Fruit fly (Drosophila melanogaster) whole organism, embryonic: ENCODE results near the gene Girdin.

ENCODE experiments used
- Atf3 ChIP-seq: fragments of 200-800 bp; sonication (Bioruptor generic); optimal IDR thresholded peaks from 3 replicates; lab custom pipeline; 2016; ENCODE audit warnings: missing biosample characterization, missing genetic modification characterization
- Atf6 ChIP-seq: fragments of 200-800 bp; sonication (Bioruptor generic); IDR thresholded peaks from 2 replicates; pipeline ENCODE4 v1.3.6; 2022; ENCODE audit warnings: missing biosample characterization, missing genetic modification characterization
- CG1024 ChIP-seq: fragments of 200-800 bp; sonication (Bioruptor generic); IDR thresholded peaks from 2 replicates; pipeline ENCODE4 v1.3.6; 2022; ENCODE audit warnings: missing biosample characterization, missing genetic modification characterization
- CG10462 ChIP-seq: fragments of 200-800 bp; sonication (Bioruptor generic); optimal IDR thresholded peaks from 2 replicates; lab custom pipeline; 2016; ENCODE audit warnings: missing biosample characterization, missing genetic modification characterization
- CG11085 ChIP-seq: fragments of 200-800 bp; sonication (Bioruptor generic); IDR thresholded peaks from 2 replicates; pipeline ENCODE4 v1.3.6; 2022; ENCODE audit warnings: missing biosample characterization, missing genetic modification characterization
- CG12071 ChIP-seq: fragments of 200-800 bp; sonication (Bioruptor generic); optimal IDR thresholded peaks from 3 replicates; lab custom pipeline; 2018; ENCODE audit warnings: missing biosample characterization, mild to moderate bottlenecking, missing genetic modification characterization
- CG13624 ChIP-seq: fragments of 200-800 bp; sonication (Bioruptor generic); optimal IDR thresholded peaks from 2 replicates; lab custom pipeline; 2016; ENCODE audit warnings: missing biosample characterization, missing genetic modification characterization
- CG13894 ChIP-seq: fragments of 200-800 bp; sonication (Bioruptor generic); optimal IDR thresholded peaks from 3 replicates; lab custom pipeline; 2018; ENCODE audit warnings: missing biosample characterization, mild to moderate bottlenecking, missing genetic modification characterization, moderate library complexity
- CG14441 ChIP-seq: fragments of 200-800 bp; sonication (Bioruptor generic); IDR thresholded peaks from 2 replicates; pipeline ENCODE4 v1.3.6; 2022; ENCODE audit warnings: missing biosample characterization, missing genetic modification characterization
- CG1529 ChIP-seq: fragments of 200-800 bp; sonication (Bioruptor generic); optimal IDR thresholded peaks from 3 replicates; lab custom pipeline; 2018; ENCODE audit warnings: missing biosample characterization, missing genetic modification characterization
- CG1792 ChIP-seq: fragments of 200-800 bp; sonication (Bioruptor generic); optimal IDR thresholded peaks from 2 replicates; lab custom pipeline; 2016; ENCODE audit warnings: missing biosample characterization, missing genetic modification characterization
- CG2199 ChIP-seq: fragments of 200-800 bp; sonication (Bioruptor generic); IDR thresholded peaks from 3 replicates; pipeline ENCODE4 v1.3.6; 2022; ENCODE audit warnings: missing biosample characterization, missing genetic modification characterization
- CG33557 ChIP-seq: fragments of 200-800 bp; sonication (Bioruptor generic); optimal IDR thresholded peaks from 2 replicates; lab custom pipeline; 2019; ENCODE audit warnings: missing biosample characterization, mild to moderate bottlenecking, missing genetic modification characterization, moderate library complexity
- CG6689 ChIP-seq: fragments of 200-800 bp; sonication (Bioruptor generic); IDR thresholded peaks from 2 replicates; pipeline ENCODE4 v1.3.6; 2022; ENCODE audit warnings: missing biosample characterization, missing genetic modification characterization
- CG8944 ChIP-seq: fragments of 200-800 bp; sonication (Bioruptor generic); optimal IDR thresholded peaks from 3 replicates; lab custom pipeline; 2016; ENCODE audit warnings: missing biosample characterization, missing genetic modification characterization
- CG9876 ChIP-seq: fragments of 200-800 bp; sonication (Bioruptor generic); optimal IDR thresholded peaks from 2 replicates; lab custom pipeline; 2016; ENCODE audit warnings: missing biosample characterization, missing genetic modification characterization
- CTCF ChIP-seq: fragments of 200-800 bp; sonication (Bioruptor generic); optimal IDR thresholded peaks from 2 replicates; lab custom pipeline; 2017; ENCODE audit warnings: missing biosample characterization, mild to moderate bottlenecking, missing genetic modification characterization, moderate library complexity
- CoRest ChIP-seq: fragments of 200-800 bp; sonication (Bioruptor generic); optimal IDR thresholded peaks from 3 replicates; lab custom pipeline; 2018; ENCODE audit warnings: missing biosample characterization, mild to moderate bottlenecking, missing genetic modification characterization, moderate library complexity
- Eip74EF ChIP-seq, 2 experiments: fragments of 200-800 bp in 1 of 2; fragments of >200 bp in 1 of 2; sonication (Bioruptor generic) in 1 of 2; optimal IDR thresholded peaks; 2 replicates each; lab custom pipeline; 2017 to 2019; ENCODE audit warnings: missing biosample characterization in 2 of 2, missing genetic modification characterization in 2 of 2, mild to moderate bottlenecking in 1 of 2, moderate library complexity in 1 of 2
- Gsc ChIP-seq: fragments of 200-800 bp; sonication (Bioruptor generic); IDR thresholded peaks from 2 replicates; pipeline ENCODE4 v1.3.6; 2022; ENCODE audit warnings: missing biosample characterization, missing genetic modification characterization
- H2.0 ChIP-seq: fragments of 200-800 bp; sonication (Bioruptor generic); IDR thresholded peaks from 2 replicates; pipeline ENCODE4 v1.3.6; 2022; ENCODE audit warnings: missing biosample characterization, missing genetic modification characterization
- Jarid2 ChIP-seq: fragments of 200-800 bp; sonication (Bioruptor generic); optimal IDR thresholded peaks from 3 replicates; lab custom pipeline; 2017; ENCODE audit warnings: mild to moderate bottlenecking, missing biosample characterization, missing genetic modification reagents, missing genetic modification characterization
- Meics ChIP-seq: fragments of 200-800 bp; sonication (Bioruptor generic); optimal IDR thresholded peaks from 2 replicates; lab custom pipeline; 2017; ENCODE audit warnings: missing biosample characterization, mild to moderate bottlenecking, missing genetic modification characterization
- PHDP ChIP-seq: fragments of 200-800 bp; sonication (Bioruptor generic); optimal IDR thresholded peaks from 3 replicates; lab custom pipeline; 2018; ENCODE audit warnings: missing biosample characterization, mild to moderate bottlenecking, missing genetic modification characterization, moderate library complexity
- Pdp1 ChIP-seq, 2 experiments: fragments of 200-800 bp; sonication (Bioruptor generic); optimal IDR thresholded peaks; 3 replicates each; lab custom pipeline; 2016; ENCODE audit warnings: missing biosample characterization in 2 of 2, missing genetic modification characterization in 2 of 2, mild to moderate bottlenecking in 1 of 2, moderate library complexity in 1 of 2
- Scr ChIP-seq: fragments of 200-800 bp; sonication (Bioruptor generic); IDR thresholded peaks from 2 replicates; pipeline ENCODE4 v1.3.6; 2022; ENCODE audit warnings: missing biosample characterization, missing genetic modification characterization; ENCODE audit not compliant: partially characterized antibody
- Sox102F ChIP-seq: fragments of 200-800 bp; sonication (Bioruptor generic); optimal IDR thresholded peaks from 2 replicates; lab custom pipeline; 2018; ENCODE audit warnings: missing biosample characterization, mild to moderate bottlenecking, missing genetic modification characterization, moderate library complexity
- Xbp1 ChIP-seq: fragments of 200-800 bp; sonication (Bioruptor generic); optimal IDR thresholded peaks from 3 replicates; lab custom pipeline; 2016; ENCODE audit warnings: missing biosample characterization, mild to moderate bottlenecking, missing genetic modification characterization
- abd-A ChIP-seq: fragments of 200-800 bp; sonication (Bioruptor generic); optimal IDR thresholded peaks from 3 replicates; lab custom pipeline; 2019; ENCODE audit warnings: missing biosample characterization, mild to moderate bottlenecking, missing genetic modification characterization, moderate library complexity
- ap ChIP-seq: fragments of 200-800 bp; sonication (Bioruptor generic); IDR thresholded peaks from 2 replicates; pipeline ENCODE4 v1.3.6; 2022; ENCODE audit warnings: missing biosample characterization, missing genetic modification characterization
- bcd ChIP-seq: fragments of 200-800 bp; sonication (Bioruptor generic); optimal IDR thresholded peaks from 2 replicates; lab custom pipeline; 2017; ENCODE audit warnings: missing biosample characterization, mild to moderate bottlenecking, missing genetic modification characterization
- caup ChIP-seq: fragments of 200-800 bp; sonication (Bioruptor generic); optimal IDR thresholded peaks from 3 replicates; lab custom pipeline; 2017; ENCODE audit warnings: missing biosample characterization, mild to moderate bottlenecking, missing genetic modification characterization, moderate library complexity; ENCODE audit not compliant: severe bottlenecking
- da ChIP-seq: fragments of 200-800 bp; sonication (Bioruptor generic); optimal IDR thresholded peaks from 2 replicates; lab custom pipeline; 2016; ENCODE audit warnings: missing biosample characterization, missing genetic modification characterization
- en ChIP-seq: fragments of 200-800 bp; sonication (Bioruptor generic); optimal IDR thresholded peaks from 2 replicates; lab custom pipeline; 2016; ENCODE audit warnings: missing biosample characterization, missing genetic modification characterization
- fd3F ChIP-seq: fragments of 200-800 bp; sonication (Bioruptor generic); optimal IDR thresholded peaks from 2 replicates; lab custom pipeline; 2018; ENCODE audit warnings: missing biosample characterization, mild to moderate bottlenecking, missing genetic modification characterization, moderate library complexity
- ftz-f1 ChIP-seq: fragments of 200-800 bp; sonication (Bioruptor generic); optimal IDR thresholded peaks from 2 replicates; lab custom pipeline; 2016; ENCODE audit warnings: missing biosample characterization, missing genetic modification characterization
- gce ChIP-seq: fragments of 200-800 bp; sonication (Bioruptor generic); IDR thresholded peaks from 3 replicates; pipeline ENCODE4 v1.3.6; 2022; ENCODE audit warnings: missing biosample characterization, missing genetic modification characterization
- inv ChIP-seq: fragments of 200-800 bp; sonication (Bioruptor generic); IDR thresholded peaks from 2 replicates; pipeline ENCODE4 v1.3.6; 2022; ENCODE audit warnings: missing biosample characterization, missing genetic modification characterization; ENCODE audit not compliant: partially characterized antibody
- mld ChIP-seq: fragments of 200-800 bp; sonication (Bioruptor generic); IDR thresholded peaks from 3 replicates; pipeline ENCODE4 v1.3.6; 2022; ENCODE audit warnings: missing biosample characterization, missing genetic modification characterization; ENCODE audit not compliant: partially characterized antibody
- nmo ChIP-seq: fragments of 200-800 bp; sonication (Bioruptor generic); optimal IDR thresholded peaks from 2 replicates; lab custom pipeline; 2018; ENCODE audit warnings: missing biosample characterization, mild to moderate bottlenecking, missing genetic modification characterization, moderate library complexity
- pan ChIP-seq, 4 experiments: fragments of >200 bp in 3 of 4; fragments of 200-800 bp in 1 of 4; sonication (Bioruptor generic) in 1 of 4; optimal IDR thresholded peaks in 3 of 4; IDR thresholded peaks in 1 of 4; 2 replicates each; pipeline versions ENCODE4 v1.3.6 to Lab custom; 2017 to 2022; ENCODE audit warnings: missing biosample characterization in 2 of 4, missing genetic modification characterization in 2 of 4, mixed read lengths in 1 of 4
- prd ChIP-seq, 3 experiments: fragments of >200 bp in 2 of 3; fragments of 200-800 bp in 1 of 3; sonication (Bioruptor generic) in 1 of 3; optimal IDR thresholded peaks in 2 of 3; IDR thresholded peaks in 1 of 3; 2 replicates in 2 of 3; 3 replicates in 1 of 3; pipeline versions ENCODE4 v1.3.6 to Lab custom; 2017 to 2022; ENCODE audit warnings: missing biosample characterization in 1 of 3, missing genetic modification characterization in 1 of 3
- sima ChIP-seq: fragments of 200-800 bp; sonication (Bioruptor generic); optimal IDR thresholded peaks from 2 replicates; lab custom pipeline; 2016; ENCODE audit warnings: missing biosample characterization, missing genetic modification characterization
- slbo ChIP-seq: fragments of 200-800 bp; sonication (Bioruptor generic); IDR thresholded peaks from 2 replicates; pipeline ENCODE4 v1.3.6; 2022; ENCODE audit warnings: missing biosample characterization, missing genetic modification characterization
- slou ChIP-seq: fragments of 200-800 bp; sonication (Bioruptor generic); optimal IDR thresholded peaks from 3 replicates; lab custom pipeline; 2016; ENCODE audit warnings: missing biosample characterization, missing genetic modification characterization
- sob ChIP-seq: fragments of 200-800 bp; sonication (Bioruptor generic); IDR thresholded peaks from 2 replicates; pipeline ENCODE4 v1.3.6; 2022; ENCODE audit warnings: missing biosample characterization, missing genetic modification characterization
- sr ChIP-seq: fragments of 200-800 bp; sonication (Bioruptor generic); IDR thresholded peaks from 3 replicates; pipeline ENCODE4 v1.3.6; 2022; ENCODE audit warnings: missing biosample characterization, missing genetic modification characterization
- twi ChIP-seq: fragments of 200-800 bp; optimal IDR thresholded peaks from 2 replicates; lab custom pipeline; 2019; ENCODE audit warnings: missing biosample characterization, mild to moderate bottlenecking, missing genetic modification characterization, moderate library complexity
- wor ChIP-seq: fragments of 200-800 bp; sonication (Bioruptor generic); IDR thresholded peaks from 2 replicates; pipeline ENCODE4 v1.3.6; 2022; ENCODE audit warnings: missing biosample characterization, missing genetic modification characterization
- yki ChIP-seq: fragments of >200 bp; optimal IDR thresholded peaks from 3 replicates; lab custom pipeline; 2018
- zen ChIP-seq: fragments of 200-800 bp; sonication (Bioruptor generic); optimal IDR thresholded peaks from 3 replicates; lab custom pipeline; 2018; ENCODE audit warnings: missing biosample characterization, mild to moderate bottlenecking, missing genetic modification characterization, moderate library complexity

The Girdin gene

dm6 chr3L:3134064-3134545, 44.6 kb upstream of the Girdin start (continued):
- TF ChIP-seq CG10462 (GFP tag; lab: Kevin White, UChicago) (no peak), da (GFP tag; lab: Kevin White, UChicago) (no peak), CG1792 (no peak), mld (GFP tag; lab: Robert Waterston, UW) (no peak), Sox102F (no peak), CG13624 (GFP tag; lab: Kevin White, UChicago) (no peak), CG1024 (GFP tag; lab: Robert Waterston, UW) (no peak), wor (GFP tag; lab: Robert Waterston, UW) (no peak), en (GFP tag; lab: Kevin White, UChicago) (no peak), Meics (GFP tag; lab: Kevin White, UChicago) (peak; percentile 58), abd-A (tag; lab: Kevin White, UChicago) (no peak), CG14441 (GFP tag; lab: Robert Waterston, UW) (no peak), CG33557 (GFP tag; lab: Kevin White, UChicago) (no peak), CTCF (GFP tag; lab: Kevin White, UChicago) (no peak), CG2199 (GFP tag; lab: Robert Waterston, UW) (no peak), sob (GFP tag; lab: Robert Waterston, UW) (peak; percentile 22; the same call in 1 of the 2 replicates), zen (tag; lab: Kevin White, UChicago) (no peak), CG12071 (GFP tag; lab: Kevin White, UChicago) (peak; percentile 26), CG9876 (GFP tag; lab: Kevin White, UChicago) (no peak), ap (no peak), CG11085 (GFP tag; lab: Robert Waterston, UW) (no peak), slou (GFP tag; lab: Kevin White, UChicago) (no peak), Eip74EF (GFP tag; optimal IDR thresholded peaks at IDR 0.05; lab: Kevin White, UChicago) (peak in 1 of 2 experiments; percentile 1), Pdp1 (GFP tag; optimal IDR thresholded peaks at IDR 0.05; lab: Kevin White, UChicago) (no peak), PHDP (peak; percentile 14), inv (GFP tag; lab: Robert Waterston, UW) (no peak), Atf6 (GFP tag; lab: Robert Waterston, UW) (peak; percentile 29), Jarid2 (GFP tag; lab: Kevin White, UChicago) (peak; percentile 68), caup (GFP tag; lab: Kevin White, UChicago) (peak; percentile 14), Scr (GFP tag; lab: Robert Waterston, UW) (no peak), CG13894 (tag; lab: Kevin White, UChicago) (no peak), bcd (GFP tag; lab: Kevin White, UChicago) (no peak), nmo (GFP tag; lab: Kevin White, UChicago) (no peak), gce (GFP tag; lab: Robert Waterston, UW) (no peak), CG1529 (GFP tag; lab: Kevin White, UChicago) (no peak), prd (optimal IDR thresholded peaks at IDR 0.05; lab: Kevin White, UChicago) (no peak), prd (GFP tag; IDR thresholded peaks at IDR 0.05; lab: Robert Waterston, UW) (no peak), sima (GFP tag; lab: Kevin White, UChicago) (no peak), slbo (GFP tag; lab: Robert Waterston, UW) (0 out of 2 replicates have a peak, but pooled peaks have one; percentile 4), CG8944 (GFP tag; lab: Kevin White, UChicago) (no peak), Xbp1 (GFP tag; lab: Kevin White, UChicago) (no peak), ftz-f1 (no peak), pan (optimal IDR thresholded peaks at IDR 0.05; lab: Kevin White, UChicago) (no peak), pan (GFP tag; optimal IDR thresholded peaks at IDR 0.05 in 1 of 2, IDR thresholded peaks at IDR 0.05 in 1 of 2) (peak in 1 of 2 experiments; percentile 14), CG6689 (GFP tag; lab: Robert Waterston, UW) (no peak), yki (lab: Kevin White, UChicago) (no peak), sr (GFP tag; lab: Robert Waterston, UW) (no peak), CoRest (tag; lab: Kevin White, UChicago) (peak; percentile 30), H2.0 (GFP tag; lab: Robert Waterston, UW) (no peak), fd3F (GFP tag; lab: Kevin White, UChicago) (no peak), Atf3 (GFP tag; lab: Kevin White, UChicago) (no peak), Gsc (GFP tag; lab: Robert Waterston, UW) (no peak), twi (no peak)
